Worm (Caenorhabditis elegans) whole organism, young adult: ENCODE measurements around the gene F10C2.5.

ENCODE experiments used
- B0035.1 ChIP-seq: sonication (generic microtip); optimal IDR thresholded peaks from 2 replicates; lab custom pipeline; 2016; ENCODE audit warnings: missing genetic modification characterization, mild to moderate bottlenecking, missing compliant biosample characterization, missing genotype, missing genetic modification reagents
- F10E7.11 ChIP-seq: sonication (generic microtip); optimal IDR thresholded peaks from 2 replicates; lab custom pipeline; 2017; ENCODE audit warnings: mild to moderate bottlenecking, missing genetic modification characterization, moderate library complexity, missing compliant biosample characterization
- F23B12.7 ChIP-seq: sonication (generic microtip); optimal IDR thresholded peaks from 2 replicates; lab custom pipeline; 2017; ENCODE audit warnings: missing genetic modification characterization, mild to moderate bottlenecking, missing compliant biosample characterization, antibody characterized with exemption, moderate library complexity; ENCODE audit not compliant: insufficient read depth
- F49E8.2 ChIP-seq: sonication (generic microtip); optimal IDR thresholded peaks from 3 replicates; lab custom pipeline; 2017; ENCODE audit warnings: missing genetic modification characterization, mild to moderate bottlenecking, missing compliant biosample characterization, antibody characterized with exemption, moderate library complexity; ENCODE audit not compliant: insufficient read depth
- F55B11.4 ChIP-seq: sonication (generic microtip); optimal IDR thresholded peaks from 2 replicates; lab custom pipeline; 2016; ENCODE audit warnings: missing compliant biosample characterization, missing genetic modification characterization, borderline replicate concordance; ENCODE audit not compliant: insufficient read depth
- K12H6.12 ChIP-seq: fragments of 200-800 bp; sonication (Bioruptor generic); optimal IDR thresholded peaks from 2 replicates; lab custom pipeline; 2018; ENCODE audit warnings: mild to moderate bottlenecking, missing genetic modification characterization, missing compliant biosample characterization
- Y53G8AR.9 ChIP-seq: fragments of 200-800 bp; sonication (Bioruptor generic); conservative IDR thresholded peaks from 2 replicates; pipeline ENCODE4 v1.3.6; 2022; ENCODE audit warnings: missing genetic modification reagents, missing genetic modification characterization, missing compliant biosample characterization
- Y95B8A.8 ChIP-seq: fragments of 200-800 bp; sonication (Bioruptor generic); IDR thresholded peaks from 2 replicates; pipeline ENCODE4 v1.3.6; 2022; ENCODE audit warnings: missing genetic modification reagents, missing genetic modification characterization, missing compliant biosample characterization
- ZK185.1 ChIP-seq: sonication (generic microtip); optimal IDR thresholded peaks from 2 replicates; lab custom pipeline; 2016; ENCODE audit warnings: mild to moderate bottlenecking, missing genetic modification characterization, missing compliant biosample characterization; ENCODE audit not compliant: poor library complexity, severe bottlenecking
- ama-1 ChIP-seq, 3 experiments: fragments of 150-350 bp in 1 of 3; sonication (generic microtip) in 2 of 3; optimal IDR thresholded peaks; 2 replicates each; lab custom pipeline; 2014 to 2018; ENCODE audit warnings: missing biosample characterization in 2 of 3, missing genetic modification characterization in 2 of 3, missing genetic modification reagents in 2 of 3
- aptf-2 ChIP-seq: fragments of 200-800 bp; sonication (Bioruptor generic); conservative IDR thresholded peaks from 2 replicates; pipeline ENCODE4 v1.3.6; 2022; ENCODE audit warnings: missing genetic modification reagents, missing genetic modification characterization, missing compliant biosample characterization
- attf-5 ChIP-seq: fragments of 200-800 bp; sonication (Bioruptor generic); optimal IDR thresholded peaks from 2 replicates; lab custom pipeline; 2018; ENCODE audit warnings: mild to moderate bottlenecking, missing genetic modification characterization, missing compliant biosample characterization
- cebp-1 ChIP-seq, 2 experiments: fragments of 200-800 bp in 1 of 2; sonication (Bioruptor generic) in 1 of 2; sonication (generic microtip) in 1 of 2; IDR thresholded peaks in 1 of 2; optimal IDR thresholded peaks in 1 of 2; 2 replicates each; pipeline versions ENCODE4 v1.3.6 to Lab custom; 2017 to 2022; ENCODE audit warnings: missing compliant biosample characterization in 2 of 2, missing genetic modification characterization in 2 of 2, mild to moderate bottlenecking in 1 of 2, missing genetic modification reagents in 1 of 2, moderate library complexity in 1 of 2
- ceh-27 ChIP-seq: fragments of 200-800 bp; sonication (Bioruptor generic); optimal IDR thresholded peaks from 2 replicates; lab custom pipeline; 2018; ENCODE audit warnings: mild to moderate bottlenecking, missing genetic modification characterization, moderate library complexity, missing compliant biosample characterization
- chd-7 ChIP-seq: sonication (generic microtip); optimal IDR thresholded peaks from 2 replicates; lab custom pipeline; 2016; ENCODE audit warnings: mild to moderate bottlenecking, missing genetic modification characterization, moderate library complexity, missing compliant biosample characterization
- egrh-3 ChIP-seq: fragments of 200-800 bp; sonication (Bioruptor generic); IDR thresholded peaks from 2 replicates; pipeline ENCODE4 v1.3.6; 2022; ENCODE audit warnings: missing genetic modification reagents, missing genetic modification characterization, missing compliant biosample characterization
- him-1 ChIP-seq: sonication (generic microtip); optimal IDR thresholded peaks from 2 replicates; lab custom pipeline; 2016; ENCODE audit warnings: missing genotype, missing genetic modification reagents, missing genetic modification characterization, missing compliant biosample characterization
- hlh-12 ChIP-seq: sonication (generic microtip); optimal IDR thresholded peaks from 2 replicates; lab custom pipeline; 2016; ENCODE audit warnings: missing genetic modification characterization, missing compliant biosample characterization
- hmg-1.2 ChIP-seq: fragments of 200-800 bp; sonication (Bioruptor generic); IDR thresholded peaks from 2 replicates; pipeline ENCODE4 v1.3.6; 2022; ENCODE audit warnings: missing genetic modification reagents, missing genetic modification characterization, missing compliant biosample characterization
- hmg-20 ChIP-seq: fragments of 200-800 bp; sonication (Bioruptor generic); IDR thresholded peaks from 2 replicates; pipeline ENCODE4 v1.3.6; 2022; ENCODE audit warnings: missing genetic modification reagents, missing genetic modification characterization, missing compliant biosample characterization
- hrde-1 ChIP-seq: sonication (generic microtip); optimal IDR thresholded peaks from 2 replicates; lab custom pipeline; 2016; ENCODE audit warnings: missing genetic modification characterization, mild to moderate bottlenecking, missing compliant biosample characterization, moderate library complexity, missing genotype, missing genetic modification reagents, borderline replicate concordance
- hsf-1 ChIP-seq: fragments of 200-800 bp; sonication (Bioruptor generic); IDR thresholded peaks from 2 replicates; pipeline ENCODE4 v1.3.6; 2022; ENCODE audit warnings: missing genetic modification reagents, missing genetic modification characterization, missing compliant biosample characterization
- let-607 ChIP-seq, 2 experiments: fragments of 200-800 bp in 1 of 2; sonication (Bioruptor generic) in 1 of 2; sonication (generic microtip) in 1 of 2; optimal IDR thresholded peaks; 2 replicates each; lab custom pipeline; 2016 to 2018; ENCODE audit warnings: mild to moderate bottlenecking in 2 of 2, missing compliant biosample characterization in 2 of 2, missing genetic modification characterization in 2 of 2, moderate library complexity in 2 of 2, missing genotype in 1 of 2
- lsy-27 ChIP-seq: sonication (generic microtip); optimal IDR thresholded peaks from 2 replicates; lab custom pipeline; 2017; ENCODE audit warnings: missing genetic modification characterization, mild to moderate bottlenecking, missing compliant biosample characterization, antibody characterized with exemption, missing genotype, borderline replicate concordance; ENCODE audit not compliant: insufficient read depth
- madf-6 ChIP-seq: fragments of 200-800 bp; sonication (Bioruptor generic); IDR thresholded peaks from 2 replicates; pipeline ENCODE4 v1.3.6; 2022; ENCODE audit warnings: missing genetic modification reagents, missing genetic modification characterization, missing compliant biosample characterization
- nhr-120 ChIP-seq: fragments of 200-800 bp; sonication (Bioruptor generic); IDR thresholded peaks from 2 replicates; pipeline ENCODE4 v1.3.6; 2022; ENCODE audit warnings: missing genetic modification characterization, missing compliant biosample characterization
- rcor-1 ChIP-seq: fragments of 200-800 bp; sonication (Bioruptor generic); IDR thresholded peaks from 2 replicates; pipeline ENCODE4 v1.3.6; 2022; ENCODE audit warnings: missing genetic modification reagents, missing genetic modification characterization, missing compliant biosample characterization
- repo-1 ChIP-seq: sonication (generic microtip); optimal IDR thresholded peaks from 2 replicates; lab custom pipeline; 2017; ENCODE audit warnings: mild to moderate bottlenecking, missing genetic modification characterization, missing compliant biosample characterization
- rpc-1 ChIP-seq, 2 experiments: fragments of 150-350 bp in 1 of 2; sonication (generic microtip) in 1 of 2; optimal IDR thresholded peaks; 2 replicates each; lab custom pipeline; 2014 to 2018; ENCODE audit warnings: missing biosample characterization in 1 of 2, missing genetic modification characterization in 1 of 2, missing genetic modification reagents in 1 of 2, missing genotype in 1 of 2
- snpc-1.1 ChIP-seq: sonication (generic microtip); optimal IDR thresholded peaks from 2 replicates; lab custom pipeline; 2017; ENCODE audit warnings: missing genetic modification characterization, mild to moderate bottlenecking, missing compliant biosample characterization, antibody characterized with exemption, moderate library complexity, missing genotype, missing genetic modification reagents; ENCODE audit not compliant: insufficient read depth
- snpc-4 ChIP-seq, 5 experiments: fragments of 150-350 bp in 1 of 5; sonication (generic microtip) in 4 of 5; optimal IDR thresholded peaks; 2 replicates each; lab custom pipeline; 2014 to 2018; ENCODE audit warnings: missing genetic modification characterization in 5 of 5, missing biosample characterization in 3 of 5, antibody characterized with exemption in 2 of 5, mild to moderate bottlenecking in 2 of 5, missing compliant biosample characterization in 2 of 5, missing genotype in 2 of 5, moderate library complexity in 2 of 5, missing genetic modification reagents in 1 of 5
- somi-1 ChIP-seq: fragments of 200-800 bp; sonication (Bioruptor generic); optimal IDR thresholded peaks from 2 replicates; lab custom pipeline; 2018; ENCODE audit warnings: mild to moderate bottlenecking, missing genetic modification characterization, missing compliant biosample characterization
- zfh-2 ChIP-seq: fragments of 200-800 bp; sonication (Bioruptor generic); conservative IDR thresholded peaks from 2 replicates; pipeline ENCODE4 v1.3.6; 2022; ENCODE audit warnings: missing genetic modification reagents, missing genetic modification characterization, missing compliant biosample characterization
- ztf-22 ChIP-seq: fragments of 200-800 bp; sonication (Bioruptor generic); optimal IDR thresholded peaks from 2 replicates; lab custom pipeline; 2018; ENCODE audit warnings: mild to moderate bottlenecking, missing genetic modification characterization, moderate library complexity, missing compliant biosample characterization
- ztf-28 ChIP-seq: fragments of 200-800 bp; sonication (Bioruptor generic); IDR thresholded peaks from 2 replicates; pipeline ENCODE4 v1.3.6; 2022; ENCODE audit warnings: missing genetic modification reagents, missing genetic modification characterization, missing compliant biosample characterization

The F10C2.5 gene

ce11 chrV:12024273-12024672 lies 21.0 kb upstream of the F10C2.5 start (continued):
- no peak for TF ChIP-seq madf-6 (GFP tag; lab: Robert Waterston, UW)
- no peak for TF ChIP-seq F55B11.4 (tag; lab: Kevin White, UChicago)
- TF ChIP-seq hmg-20 (GFP tag; lab: Robert Waterston, UW): no peak

ce11 chrV:12025683-12026082 lies 19.5 kb upstream of the F10C2.5 start:
- TF ChIP-seq F23B12.7 (tag; lab: Kevin White, UChicago) (no peak), snpc-4 (GFP tag; optimal IDR thresholded peaks at IDR 0.05; lab: Kevin White, UChicago) (no peak), snpc-4 (tag; optimal IDR thresholded peaks at IDR 0.05; lab: Kevin White, UChicago) (no peak), zfh-2 (GFP tag; lab: Robert Waterston, UW) (peak; percentile 29; the same call in 1 of the 2 replicates), K12H6.12 (peak; percentile 28), chd-7 (tag; lab: Kevin White, UChicago) (peak; percentile 15)

- no peak for TF ChIP-seq somi-1 (GFP tag; lab: Kevin White, UChicago)
- TF ChIP-seq ama-1 (optimal IDR thresholded peaks at IDR 0.05; lab: Kevin White, UChicago): no peak
- no peak for TF ChIP-seq ama-1 (GFP tag; optimal IDR thresholded peaks at IDR 0.05; lab: Kevin White, UChicago)
- TF ChIP-seq Y95B8A.8 (GFP tag; lab: Robert Waterston, UW): no peak
- TF ChIP-seq hrde-1: no peak
- no peak for TF ChIP-seq cebp-1 (GFP tag; IDR thresholded peaks at IDR 0.05; lab: Robert Waterston, UW)
- peak; percentile 54 for TF ChIP-seq cebp-1 (tag; optimal IDR thresholded peaks at IDR 0.05; lab: Kevin White, UChicago)
- TF ChIP-seq snpc-1.1 (tag; lab: Kevin White, UChicago): no peak
- peak; percentile 30 for TF ChIP-seq attf-5 (GFP tag; lab: Kevin White, UChicago)
- TF ChIP-seq hmg-1.2 (GFP tag; lab: Robert Waterston, UW): peak; percentile 26; the same call in 1 of the 2 replicates
- no peak for TF ChIP-seq F10E7.11 (tag; lab: Kevin White, UChicago)
- no peak for TF ChIP-seq repo-1 (tag; lab: Kevin White, UChicago)
- no peak for TF ChIP-seq F23B12.7 (tag; lab: Kevin White, UChicago)
- TF ChIP-seq rcor-1 (GFP tag; lab: Robert Waterston, UW): 0 out of 2 replicates have a peak, but pooled peaks have one; percentile 7
- no peak for TF ChIP-seq hlh-12 (tag; lab: Kevin White, UChicago)
- TF ChIP-seq egrh-3: 0 out of 2 replicates have a peak, but pooled peaks have one; percentile 20
- no peak for TF ChIP-seq B0035.1 (tag; lab: Kevin White, UChicago)
- peak; percentile 12 for TF ChIP-seq ceh-27
- TF ChIP-seq K12H6.12: peak; percentile 66
- no peak for TF ChIP-seq nhr-120 (GFP tag; lab: Robert Waterston, UW)
- TF ChIP-seq let-607 (tag; optimal IDR thresholded peaks at IDR 0.05; lab: Kevin White, UChicago): no peak
- no peak for TF ChIP-seq ztf-22 (GFP tag; lab: Kevin White, UChicago)
- no peak for TF ChIP-seq ZK185.1 (tag; lab: Kevin White, UChicago)
- TF ChIP-seq ztf-28: no peak
- TF ChIP-seq F49E8.2 (tag; lab: Kevin White, UChicago): no peak
- no peak for TF ChIP-seq hsf-1 (GFP tag; lab: Robert Waterston, UW)
- TF ChIP-seq Y53G8AR.9 (GFP tag; lab: Robert Waterston, UW): no peak
- TF ChIP-seq zfh-2 (GFP tag; lab: Robert Waterston, UW): peak; percentile 74
- no peak for TF ChIP-seq aptf-2 (GFP tag; lab: Robert Waterston, UW)
- no peak for TF ChIP-seq lsy-27 (tag; lab: Kevin White, UChicago)
- no peak for TF ChIP-seq him-1
- no peak for TF ChIP-seq rpc-1 (optimal IDR thresholded peaks at IDR 0.05; lab: Kevin White, UChicago)
- TF ChIP-seq rpc-1 (tag; optimal IDR thresholded peaks at IDR 0.05; lab: Kevin White, UChicago): no peak
These were observed 18.3 kb upstream of the F10C2.5 start for ce11 chrV:12026878-12027477.
